Worm (Caenorhabditis elegans): ENCODE measurements around the gene glb-24.

- no peak for TF ChIP-seq fkh-10 (GFP tag; optimal IDR thresholded peaks at IDR 0.05)
- TF ChIP-seq ceh-6 (GFP tag; optimal IDR thresholded peaks at IDR 0.05): no peak
- no peak for TF ChIP-seq syd-9 (tag; optimal IDR thresholded peaks at IDR 0.05)
- TF ChIP-seq lim-6 (tag; optimal IDR thresholded peaks at IDR 0.05): no peak
- TF ChIP-seq C08G9.2 (tag; optimal IDR thresholded peaks at IDR 0.05): no peak
- TF ChIP-seq hlh-8 (tag; optimal IDR thresholded peaks at IDR 0.05): no peak
- no peak for TF ChIP-seq dmd-4 (tag; optimal IDR thresholded peaks at IDR 0.05; ENCODE audit: borderline replicate concordance)
- TF ChIP-seq fkh-6 (tag; optimal IDR thresholded peaks at IDR 0.05): no peak
- no peak for TF ChIP-seq elt-2 (tag; optimal IDR thresholded peaks at IDR 0.05)
- TF ChIP-seq pqm-1 (tag; optimal IDR thresholded peaks at IDR 0.05): no peak
- TF ChIP-seq eyg-1 (tag; optimal IDR thresholded peaks at IDR 0.05): no peak
- no peak for TF ChIP-seq npax-4 (tag; optimal IDR thresholded peaks at IDR 0.05)
- no peak for TF ChIP-seq sox-4 (tag; optimal IDR thresholded peaks at IDR 0.05)
Measured at ce11 chrV:12924128-12924527, 38.4 kb upstream of the glb-24 start, which contains the start of gene pqn-67.
